Worm (Caenorhabditis elegans) whole organism, mixed stage, embryonic: ENCODE data around the gene ifo-1.

ENCODE experiments used
- M03D4.4 ChIP-seq: sonication (generic microtip); optimal IDR thresholded peaks from 2 replicates; lab custom pipeline; 2017; ENCODE audit warnings: mild to moderate bottlenecking, missing genetic modification characterization, missing compliant biosample characterization
- bed-3 ChIP-seq: fragments of 200-800 bp; sonication (Bioruptor generic); optimal IDR thresholded peaks from 3 replicates; lab custom pipeline; 2018; ENCODE audit warnings: mild to moderate bottlenecking, missing genetic modification characterization, moderate library complexity, missing compliant biosample characterization
- blmp-1 ChIP-seq: fragments of 150-350 bp; optimal IDR thresholded peaks from 2 replicates; lab custom pipeline; 2014; ENCODE audit warnings: missing biosample characterization, missing genetic modification characterization
- ceh-43 ChIP-seq: fragments of 200-800 bp; sonication (Bioruptor generic); optimal IDR thresholded peaks from 2 replicates; lab custom pipeline; 2018; ENCODE audit warnings: mild to moderate bottlenecking, missing genetic modification characterization, moderate library complexity, missing compliant biosample characterization
- ceh-83 ChIP-seq: fragments of 200-800 bp; sonication (Bioruptor generic); optimal IDR thresholded peaks from 2 replicates; lab custom pipeline; 2018; ENCODE audit warnings: mild to moderate bottlenecking, missing genetic modification characterization, missing compliant biosample characterization
- ces-1 ChIP-seq: fragments of 150-350 bp; optimal IDR thresholded peaks from 2 replicates; lab custom pipeline; 2014; ENCODE audit warnings: missing biosample characterization, missing genetic modification reagents, missing genetic modification characterization
- cnd-1 ChIP-seq: fragments of 200-800 bp; sonication (Bioruptor generic); optimal IDR thresholded peaks from 2 replicates; lab custom pipeline; 2018; ENCODE audit warnings: mild to moderate bottlenecking, missing genetic modification characterization, missing compliant biosample characterization
- drap-1 ChIP-seq: fragments of 200-800 bp; sonication (Bioruptor generic); optimal IDR thresholded peaks from 3 replicates; lab custom pipeline; 2018; ENCODE audit warnings: mild to moderate bottlenecking, missing genetic modification characterization, missing compliant biosample characterization
- flh-1 ChIP-seq: fragments of 200-800 bp; sonication (Bioruptor generic); optimal IDR thresholded peaks from 2 replicates; lab custom pipeline; 2018; ENCODE audit warnings: mild to moderate bottlenecking, missing genetic modification characterization, moderate library complexity, missing compliant biosample characterization
- hlh-1 ChIP-seq: fragments of 150-350 bp; optimal IDR thresholded peaks from 2 replicates; lab custom pipeline; 2014; ENCODE audit warnings: missing biosample characterization, missing genetic modification reagents, missing genetic modification characterization
- lin-13 ChIP-seq: fragments of 150-350 bp; optimal IDR thresholded peaks from 2 replicates; lab custom pipeline; 2014; ENCODE audit warnings: missing biosample characterization, missing genetic modification characterization
- lin-32 ChIP-seq: fragments of 200-800 bp; sonication (Bioruptor generic); optimal IDR thresholded peaks from 2 replicates; lab custom pipeline; 2018; ENCODE audit warnings: mild to moderate bottlenecking, missing genetic modification characterization, missing compliant biosample characterization
- mep-1 ChIP-seq: fragments of 150-350 bp; optimal IDR thresholded peaks from 2 replicates; lab custom pipeline; 2017; ENCODE audit warnings: missing biosample characterization, missing genetic modification reagents, missing genetic modification characterization, inconsistent platforms
- mls-2 ChIP-seq: sonication (generic microtip); optimal IDR thresholded peaks from 2 replicates; lab custom pipeline; 2016; ENCODE audit warnings: mild to moderate bottlenecking, missing genetic modification characterization, moderate library complexity, missing compliant biosample characterization
- nhr-12 ChIP-seq: fragments of 150-350 bp; optimal IDR thresholded peaks from 2 replicates; lab custom pipeline; 2014; ENCODE audit warnings: missing biosample characterization, missing genetic modification characterization
- nhr-237 ChIP-seq: fragments of 150-350 bp; optimal IDR thresholded peaks from 2 replicates; lab custom pipeline; 2014; ENCODE audit warnings: missing biosample characterization, missing genetic modification characterization
- nhr-76 ChIP-seq: sonication (generic microtip); optimal IDR thresholded peaks from 2 replicates; lab custom pipeline; 2017; ENCODE audit warnings: missing biosample characterization, missing genetic modification characterization
- snpc-4 ChIP-seq: fragments of 150-350 bp; optimal IDR thresholded peaks from 2 replicates; lab custom pipeline; 2014; ENCODE audit warnings: missing biosample characterization, missing genetic modification characterization
- sptf-1 ChIP-seq: sonication (generic microtip); optimal IDR thresholded peaks from 2 replicates; lab custom pipeline; 2017; ENCODE audit warnings: mild to moderate bottlenecking, missing genetic modification characterization, moderate library complexity, missing compliant biosample characterization
- tbx-8 ChIP-seq: fragments of 200-800 bp; sonication (Bioruptor generic); optimal IDR thresholded peaks from 2 replicates; lab custom pipeline; 2018; ENCODE audit warnings: mild to moderate bottlenecking, missing genetic modification characterization, moderate library complexity, missing compliant biosample characterization
- zip-8 ChIP-seq: fragments of 150-350 bp; optimal IDR thresholded peaks from 2 replicates; lab custom pipeline; 2014; ENCODE audit warnings: missing biosample characterization, missing genetic modification characterization
- ztf-11 ChIP-seq: fragments of 150-350 bp; optimal IDR thresholded peaks from 2 replicates; lab custom pipeline; 2014; ENCODE audit warnings: missing biosample characterization, missing genetic modification characterization

Gene ifo-1

ce11 chrIV:7276661-7277060 lies 49.8 kb downstream of the ifo-1 start, which contains the start of gene C06E4.2:
C06E4.2 (plus strand) TSS chrIV:7276961.
- TF ChIP-seq mep-1 (no peak), ceh-83 (GFP tag; lab: Kevin White, UChicago) (no peak), nhr-237 (tag; lab: Kevin White, UChicago) (no peak), M03D4.4 (tag; lab: Kevin White, UChicago) (no peak), mls-2 (tag; lab: Kevin White, UChicago) (no peak), cnd-1 (tag; lab: Kevin White, UChicago) (no peak), lin-13 (tag; lab: Kevin White, UChicago) (no peak), drap-1 (GFP tag; lab: Kevin White, UChicago) (no peak), blmp-1 (tag; lab: Kevin White, UChicago) (no peak), nhr-76 (no peak), hlh-1 (tag; lab: Kevin White, UChicago) (no peak), snpc-4 (tag; lab: Kevin White, UChicago) (no peak), bed-3 (GFP tag; lab: Kevin White, UChicago) (no peak), tbx-8 (GFP tag; lab: Kevin White, UChicago) (no peak), flh-1 (GFP tag; lab: Kevin White, UChicago) (no peak), sptf-1 (tag; lab: Kevin White, UChicago) (no peak), ztf-11 (tag; lab: Kevin White, UChicago) (no peak)
- TF ChIP-seq, all 35 proteins: peak for 0

- no peak for TF ChIP-seq zip-8
- no peak for TF ChIP-seq ceh-43 (GFP tag; lab: Kevin White, UChicago)
- no peak for TF ChIP-seq lin-32
- no peak for TF ChIP-seq nhr-12 (tag; lab: Kevin White, UChicago)
- TF ChIP-seq nhr-237 (tag; lab: Kevin White, UChicago) = no peak
- TF ChIP-seq mls-2 (tag; lab: Kevin White, UChicago) = no peak
- peak; percentile 76 for TF ChIP-seq ces-1 (GFP tag; lab: Kevin White, UChicago)
These were observed 51.4 kb downstream of the ifo-1 start for ce11 chrIV:7274969-7275548.
